Worm (Caenorhabditis elegans): Measurements from ENCODE around the gene Y81B9A.4.
"Not testable (repeated sequence)": the region's sequence is repeated elsewhere in the genome, so short reads cannot be mapped to it uniquely, and the experiment has no call there.

Y81B9A.4 gene

ce11 chrX:9206731-9207130 lies 26.0 kb upstream of the Y81B9A.4 start:
- TF ChIP-seq ZK546.5 (tag; optimal IDR thresholded peaks at IDR 0.05) (no peak), mml-1 (tag; optimal IDR thresholded peaks at IDR 0.05) (no peak), ztf-4 (tag; optimal IDR thresholded peaks at IDR 0.05) (no peak), pha-4 (tag; optimal IDR thresholded peaks at IDR 0.05) (no peak), lsy-12 (tag; optimal IDR thresholded peaks at IDR 0.05) (no peak), pqm-1 (tag; optimal IDR thresholded peaks at IDR 0.05) (no peak), unc-39 (tag; optimal IDR thresholded peaks at IDR 0.05) (no peak), tbx-2 (tag; optimal IDR thresholded peaks at IDR 0.05) (no peak), ceh-16 (tag; optimal IDR thresholded peaks at IDR 0.05) (no peak), elt-1 (tag; optimal IDR thresholded peaks at IDR 0.05) (no peak), nhr-43 (tag; optimal IDR thresholded peaks at IDR 0.05; ENCODE audit: poor library complexity, severe bottlenecking) (no peak), nhr-11 (tag; optimal IDR thresholded peaks at IDR 0.05) (no peak), daf-12 (tag; optimal IDR thresholded peaks at IDR 0.05) (no peak), nhr-28 (tag; optimal IDR thresholded peaks at IDR 0.05) (no peak), jun-1 (tag; optimal IDR thresholded peaks at IDR 0.05) (no peak), fkh-10 (GFP tag; optimal IDR thresholded peaks at IDR 0.05) (no peak), ama-1 (optimal IDR thresholded peaks at IDR 0.05) (no peak), sea-2 (GFP tag; optimal IDR thresholded peaks at IDR 0.05) (no peak), hmg-11 (tag; optimal IDR thresholded peaks at IDR 0.05) (no peak)

DNA sequence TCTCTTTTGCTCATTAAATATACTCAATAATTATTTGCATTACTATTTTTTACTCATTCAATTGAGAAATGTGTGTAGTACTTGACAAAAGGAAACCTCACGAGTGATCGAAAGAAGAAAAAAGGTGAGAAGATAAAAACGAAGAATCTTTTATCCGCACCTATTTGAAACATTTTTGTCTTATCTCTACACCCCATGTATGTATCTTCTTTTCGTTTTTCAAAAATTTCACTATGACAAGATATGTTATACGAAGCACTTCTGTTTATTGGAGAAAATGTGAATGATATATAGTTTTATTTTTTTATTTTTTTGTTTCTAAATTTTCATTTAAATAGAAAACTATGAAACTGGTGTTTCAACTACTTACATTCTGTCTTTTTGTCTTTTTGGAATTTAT lies 24.3 kb upstream of the Y81B9A.4 start:
- TF ChIP-seq fkh-10 (GFP tag; optimal IDR thresholded peaks at IDR 0.05), result no peak
- no peak for TF ChIP-seq pqm-1 (tag; optimal IDR thresholded peaks at IDR 0.05)
- TF ChIP-seq ceh-28 (tag; optimal IDR thresholded peaks at IDR 0.05), result no peak
- TF ChIP-seq unc-62 (GFP tag; optimal IDR thresholded peaks at IDR 0.05), result no peak
- TF ChIP-seq ceh-9 (tag; optimal IDR thresholded peaks at IDR 0.05), result no peak

ce11 chrX:9203468-9203867 lies 22.7 kb upstream of the Y81B9A.4 start, which contains the start of gene crb-3:
Gene crb-3, plus strand, starts transcription at chrX:9203768.
- TF ChIP-seq skn-1 (tag; optimal IDR thresholded peaks at IDR 0.05); sea-2 (GFP tag; optimal IDR thresholded peaks at IDR 0.05); lin-39 (tag; optimal IDR thresholded peaks at IDR 0.05): not testable (repeated sequence)

DNA sequence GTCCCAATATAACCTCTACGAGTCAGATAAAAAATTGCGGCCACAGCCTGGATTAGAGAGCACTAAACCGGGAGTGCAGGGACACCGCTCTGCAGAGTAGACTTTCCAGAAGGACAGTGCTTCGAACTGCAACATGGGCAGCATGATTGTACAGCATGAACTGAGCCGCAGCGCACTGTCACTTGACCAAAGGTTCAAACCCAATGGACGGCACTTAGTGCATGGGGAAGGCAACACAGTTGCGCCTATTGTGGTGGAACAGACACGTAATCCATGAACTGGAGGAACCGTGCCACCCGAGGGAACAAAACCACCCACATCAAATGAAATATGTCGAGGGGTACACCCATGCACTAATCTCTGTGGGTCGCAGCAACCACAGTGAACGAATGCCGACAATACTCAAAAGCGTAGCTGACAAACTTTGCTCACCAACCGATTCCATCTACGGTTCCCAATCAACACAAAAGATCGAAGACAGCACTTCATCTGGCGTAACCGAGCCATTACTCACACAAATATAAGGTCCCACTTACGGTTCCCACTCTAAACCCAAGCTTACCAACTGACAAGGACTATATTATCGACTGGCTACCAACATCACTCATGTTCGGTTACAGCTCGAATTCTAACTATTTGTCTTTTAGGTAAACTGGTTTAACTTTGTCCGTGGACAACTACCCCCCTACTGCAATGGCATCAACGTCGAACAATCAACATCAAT lies 14.8 kb upstream of the Y81B9A.4 start:
- TF ChIP-seq lin-15B (tag; optimal IDR thresholded peaks at IDR 0.05) (no peak), ceh-9 (tag; optimal IDR thresholded peaks at IDR 0.05) (no peak), aly-2 (tag; optimal IDR thresholded peaks at IDR 0.05) (no peak), nhr-28 (tag; optimal IDR thresholded peaks at IDR 0.05) (no peak), nhr-23 (tag; optimal IDR thresholded peaks at IDR 0.05) (no peak)

DNA sequence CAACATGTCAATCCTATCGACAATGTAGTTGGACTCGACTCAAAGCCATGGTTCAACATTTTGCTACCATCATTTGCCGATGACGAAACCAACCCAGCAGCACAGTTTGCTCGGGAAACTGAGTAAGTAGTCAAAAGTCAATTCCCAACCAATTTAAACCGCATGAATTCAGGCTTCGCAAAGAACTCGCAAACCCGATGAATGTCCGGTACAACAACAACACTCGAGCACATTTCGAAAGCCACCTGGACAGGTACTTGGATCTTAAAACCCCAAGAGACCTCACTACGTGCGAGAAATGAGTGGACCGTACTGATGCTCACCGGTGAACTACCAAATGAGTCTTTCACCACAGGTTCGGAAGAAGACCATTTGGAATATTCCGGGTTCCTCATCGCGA lies 13.4 kb upstream of the Y81B9A.4 start:
- no peak for TF ChIP-seq aly-2 (tag; optimal IDR thresholded peaks at IDR 0.05)
- no peak for TF ChIP-seq ztf-4 (tag; optimal IDR thresholded peaks at IDR 0.05)

ce11 chrX:9191795-9192494 lies 11.2 kb upstream of the Y81B9A.4 start, which contains the start of gene Y81B9A.1:
Gene Y81B9A.1, plus strand, starts transcription at chrX:9192444.
- TF ChIP-seq egl-5 (tag; optimal IDR thresholded peaks at IDR 0.05), result no peak
- no peak for TF ChIP-seq daf-12 (tag; optimal IDR thresholded peaks at IDR 0.05)
- no peak for TF ChIP-seq aly-2 (tag; optimal IDR thresholded peaks at IDR 0.05)
- TF ChIP-seq lin-15B (tag; optimal IDR thresholded peaks at IDR 0.05), result no peak
- no peak for TF ChIP-seq R02D3.7 (tag; optimal IDR thresholded peaks at IDR 0.05)
- no peak for TF ChIP-seq ceh-16 (tag; optimal IDR thresholded peaks at IDR 0.05)
- TF ChIP-seq jun-1 (tag; optimal IDR thresholded peaks at IDR 0.05), result no peak
- TF ChIP-seq pqm-1 (tag; optimal IDR thresholded peaks at IDR 0.05), result no peak
- TF ChIP-seq lsy-12 (tag; optimal IDR thresholded peaks at IDR 0.05), result no peak
- no peak for TF ChIP-seq fos-1 (tag; optimal IDR thresholded peaks at IDR 0.05)
- no peak for TF ChIP-seq fkh-2 (tag; optimal IDR thresholded peaks at IDR 0.05)
- TF ChIP-seq mml-1 (tag; optimal IDR thresholded peaks at IDR 0.05), result no peak
- TF ChIP-seq mdl-1 (tag; optimal IDR thresholded peaks at IDR 0.05), result no peak
- TF ChIP-seq ZK546.5 (tag; optimal IDR thresholded peaks at IDR 0.05), result no peak
- TF ChIP-seq nhr-12 (tag; optimal IDR thresholded peaks at IDR 0.05), result no peak
- no peak for TF ChIP-seq skn-1 (tag; optimal IDR thresholded peaks at IDR 0.05)
- no peak for TF ChIP-seq eor-1 (tag; optimal IDR thresholded peaks at IDR 0.05)
- TF ChIP-seq nhr-77 (tag; optimal IDR thresholded peaks at IDR 0.05), result no peak
- TF ChIP-seq unc-62 (GFP tag; optimal IDR thresholded peaks at IDR 0.05), result no peak
